Worm (Caenorhabditis elegans): Measurements from ENCODE around the gene T22H9.1.

- no peak for TF ChIP-seq flt-1 (GFP tag; IDR thresholded peaks at IDR 0.05)
- TF ChIP-seq ceh-13 (GFP tag; optimal IDR thresholded peaks at IDR 0.05): no peak
- TF ChIP-seq hmg-4 (GFP tag; optimal IDR thresholded peaks at IDR 0.05): no peak
- no peak for TF ChIP-seq hmbx-1 (tag; optimal IDR thresholded peaks at IDR 0.05)
- TF ChIP-seq ama-1 (optimal IDR thresholded peaks at IDR 0.05): no peak
- no peak for TF ChIP-seq hnd-1 (tag; optimal IDR thresholded peaks at IDR 0.05)
- no peak for TF ChIP-seq ceh-36 (tag; optimal IDR thresholded peaks at IDR 0.05)
- no peak for TF ChIP-seq sea-1 (GFP tag; conservative IDR thresholded peaks at IDR 0.05)
- no peak for TF ChIP-seq F13C5.2 (tag; optimal IDR thresholded peaks at IDR 0.05)
- TF ChIP-seq pes-1 (GFP tag; IDR thresholded peaks at IDR 0.05): no peak
- TF ChIP-seq tbx-11 (GFP tag; IDR thresholded peaks at IDR 0.05): no peak
- no peak for TF ChIP-seq scrt-1 (GFP tag; IDR thresholded peaks at IDR 0.05)
These were observed 11.8 kb upstream of the T22H9.1 start for ce11 chrV:347561-348345.
